Worm (Caenorhabditis elegans): ENCODE results near the gene math-6.

math-6 gene

DNA sequence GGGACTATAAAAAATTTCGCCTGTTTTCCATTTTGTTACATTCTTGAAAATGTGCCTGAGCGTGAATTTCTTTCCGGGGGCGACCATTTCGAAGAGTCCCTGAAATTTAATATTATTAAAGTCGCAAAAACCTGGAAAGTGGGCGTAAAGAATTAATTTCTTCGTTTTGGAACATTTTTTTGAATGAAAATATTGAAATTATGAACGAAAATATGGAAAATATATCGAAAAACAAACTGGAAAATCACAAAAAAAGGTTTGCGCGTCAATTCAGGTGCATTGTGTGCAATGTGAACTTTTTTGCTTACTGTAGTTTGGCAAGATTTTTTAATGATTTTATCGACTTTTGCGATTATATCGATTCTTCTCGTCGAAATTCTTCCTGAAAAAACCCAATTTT, 36.5 kb upstream of the math-6 start, which contains the start of gene bath-7:
TSS of gene bath-7 (minus strand) at position 101 of the 400 bp plus-strand sequence.
- TF ChIP-seq F37B4.10 (GFP tag; IDR thresholded peaks at IDR 0.05) (no peak), lsl-1 (GFP tag; optimal IDR thresholded peaks at IDR 0.05) (peak; percentile 52)

DNA sequence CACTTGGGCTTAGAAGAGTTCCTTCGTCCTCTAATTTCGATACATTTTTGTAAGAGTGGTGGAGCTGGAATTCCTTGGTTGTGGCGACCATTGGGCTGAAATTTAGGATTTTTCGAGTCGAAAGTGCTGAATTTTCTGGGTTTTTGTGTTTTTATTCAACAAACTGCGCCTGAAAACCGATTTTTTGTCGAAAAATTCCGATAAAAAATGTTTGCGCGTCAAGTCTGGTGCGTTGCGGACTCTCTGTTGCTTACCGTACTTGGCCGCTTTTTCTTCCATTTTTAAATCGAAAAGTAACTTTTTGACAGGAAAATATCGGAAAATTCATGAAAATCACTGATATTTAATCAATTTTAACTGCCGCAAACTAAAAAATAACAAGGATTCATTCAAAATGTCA, 33.3 kb upstream of the math-6 start, which contains the start of gene bath-4:
TSS of gene bath-4 (minus strand) at position 101 of the 400 bp plus-strand sequence.
- TF ChIP-seq efl-1 (GFP tag; optimal IDR thresholded peaks at IDR 0.05): no peak
- TF ChIP-seq nhr-27 (tag; optimal IDR thresholded peaks at IDR 0.05): no peak
- no peak for TF ChIP-seq F52B5.7 (tag; optimal IDR thresholded peaks at IDR 0.05)
- no peak for TF ChIP-seq unc-130 (GFP tag; optimal IDR thresholded peaks at IDR 0.05)
- peak; percentile 33 for TF ChIP-seq lsl-1 (GFP tag; optimal IDR thresholded peaks at IDR 0.05)
- TF ChIP-seq snpc-3.4 (tag; optimal IDR thresholded peaks at IDR 0.05): no peak

DNA sequence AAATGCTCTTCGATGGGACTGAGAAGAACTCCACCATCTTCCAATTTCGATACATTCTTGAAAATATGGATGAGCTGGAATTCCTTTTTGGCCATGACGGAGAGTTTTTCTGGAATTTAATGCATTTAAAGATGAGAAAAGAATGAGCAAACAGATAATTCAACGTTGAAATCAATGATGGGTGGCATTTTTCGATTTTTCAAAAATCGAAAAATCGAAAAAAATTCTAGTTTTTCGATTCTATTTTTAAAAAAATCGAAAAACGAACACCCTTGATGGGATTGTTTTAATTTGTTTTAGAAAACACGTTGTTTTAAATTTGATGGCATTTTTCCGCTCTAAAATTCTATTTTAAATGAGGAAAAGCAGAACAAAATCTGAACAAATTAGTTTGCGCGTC, 28.2 kb upstream of the math-6 start, which contains the start of gene math-31:
TSS of gene math-31 (minus strand) at position 101 of the 400 bp plus-strand sequence.
- TF ChIP-seq F22D6.2 (tag; optimal IDR thresholded peaks at IDR 0.05) (no peak), fkh-3 (tag; optimal IDR thresholded peaks at IDR 0.05) (no peak), die-1 (tag; optimal IDR thresholded peaks at IDR 0.05) (no peak), F39B2.1 (GFP tag; IDR thresholded peaks at IDR 0.05) (no peak), ztf-18 (tag; optimal IDR thresholded peaks at IDR 0.05) (no peak), D2030.7 (GFP tag; IDR thresholded peaks at IDR 0.05) (no peak), sea-2 (GFP tag; IDR thresholded peaks at IDR 0.05) (no peak), ama-1 (optimal IDR thresholded peaks at IDR 0.05) (no peak), ama-1 (GFP tag; optimal IDR thresholded peaks at IDR 0.05) (no peak), sdz-38 (tag; optimal IDR thresholded peaks at IDR 0.05) (no peak), hrde-1 (tag; optimal IDR thresholded peaks at IDR 0.05; ENCODE audit: borderline replicate concordance) (no peak), lin-54 (GFP tag; optimal IDR thresholded peaks at IDR 0.05) (no peak), F10E7.11 (tag; optimal IDR thresholded peaks at IDR 0.05) (no peak), zim-3 (tag; optimal IDR thresholded peaks at IDR 0.05) (no peak), ztf-6 (GFP tag; IDR thresholded peaks at IDR 0.05) (no peak), rcor-1 (GFP tag; IDR thresholded peaks at IDR 0.05) (no peak)

DNA sequence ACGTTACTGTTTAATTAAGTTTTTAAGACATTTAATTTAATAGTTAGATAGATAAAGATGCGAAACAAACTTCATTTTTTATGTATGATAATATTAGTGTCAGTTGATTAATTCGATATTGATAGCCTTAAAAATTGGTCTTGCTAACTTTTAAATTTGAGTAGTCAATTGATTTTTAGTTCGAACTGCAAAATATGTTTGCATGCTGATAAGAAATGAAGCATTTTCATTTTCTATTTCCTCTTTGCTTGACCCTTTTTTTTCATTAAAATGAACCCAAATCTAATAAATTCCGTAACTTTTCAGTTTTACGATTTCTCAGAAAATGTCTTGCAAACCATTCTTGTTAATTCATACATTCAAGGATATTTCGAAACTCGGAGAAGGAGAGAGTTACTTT, 20.6 kb upstream of the math-6 start, which contains the start of gene math-22:
TSS of gene math-22 (plus strand) at position 301 of the 400 bp plus-strand sequence.
- peak; percentile 3 for TF ChIP-seq nhr-80 (tag; optimal IDR thresholded peaks at IDR 0.05)
- no peak for TF ChIP-seq madf-10 (tag; optimal IDR thresholded peaks at IDR 0.05)

DNA sequence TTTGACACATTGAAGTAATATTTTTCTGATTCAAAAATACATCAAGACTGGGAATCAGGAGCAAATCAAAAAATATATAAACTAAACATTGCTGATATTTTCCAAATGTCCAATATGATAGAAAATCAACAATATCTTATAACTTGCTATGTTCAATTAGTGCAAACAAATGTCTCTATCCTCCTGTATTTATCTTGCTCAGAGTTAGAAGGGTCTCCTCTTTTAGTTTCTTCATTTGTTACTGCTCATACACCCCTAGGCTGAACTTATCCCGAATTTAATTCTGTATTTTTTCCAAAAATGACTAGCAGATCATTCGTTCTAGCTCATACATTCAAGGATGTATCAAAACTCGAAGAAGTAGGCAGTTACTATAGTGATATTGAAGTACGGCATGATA, 17.4 kb upstream of the math-6 start, which contains the start of gene math-23:
TSS of gene math-23 (plus strand) at position 301 of the 400 bp plus-strand sequence.
- no peak for TF ChIP-seq zfh-2 (GFP tag; conservative IDR thresholded peaks at IDR 0.05)
- no peak for TF ChIP-seq D2030.7 (GFP tag; IDR thresholded peaks at IDR 0.05)
- no peak for TF ChIP-seq Y67H2A.10 (GFP tag; conservative IDR thresholded peaks at IDR 0.05)
- no peak for TF ChIP-seq sea-2 (GFP tag; IDR thresholded peaks at IDR 0.05)
- TF ChIP-seq gei-17 (GFP tag; optimal IDR thresholded peaks at IDR 0.05): no peak

DNA sequence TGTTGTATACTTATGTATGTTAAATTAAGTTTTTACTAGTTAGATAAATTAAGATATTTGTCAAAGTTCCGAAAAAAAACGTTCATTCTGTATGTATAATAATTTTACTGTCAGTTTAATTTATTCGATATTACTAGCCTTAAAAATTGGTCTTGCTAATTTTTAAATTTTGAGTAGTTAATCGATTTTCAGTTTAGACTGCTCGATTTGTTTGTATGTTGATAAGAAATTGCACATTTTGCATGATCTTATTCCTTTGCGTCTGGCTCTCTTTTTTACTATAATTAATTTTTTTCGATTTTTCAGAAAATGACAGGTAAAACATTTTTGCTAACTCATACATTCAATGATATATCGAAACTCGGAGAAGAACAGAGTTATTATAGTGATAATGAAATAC, 15.4 kb upstream of the math-6 start, which contains the start of gene math-24:
TSS of gene math-24 (plus strand) at position 301 of the 400 bp plus-strand sequence.
- TF ChIP-seq somi-1 (GFP tag; optimal IDR thresholded peaks at IDR 0.05) (no peak), snpc-1.1 (tag; optimal IDR thresholded peaks at IDR 0.05; ENCODE audit: insufficient read depth) (no peak), sdz-38 (tag; optimal IDR thresholded peaks at IDR 0.05) (no peak), ztf-3 (GFP tag; optimal IDR thresholded peaks at IDR 0.05) (no peak), ets-4 (GFP tag; optimal IDR thresholded peaks at IDR 0.05) (no peak), nfyb-1 (GFP tag; IDR thresholded peaks at IDR 0.05) (no peak), F10E7.11 (tag; optimal IDR thresholded peaks at IDR 0.05) (no peak), sea-2 (GFP tag; IDR thresholded peaks at IDR 0.05) (no peak), F52B5.7 (tag; optimal IDR thresholded peaks at IDR 0.05) (no peak), nfya-2 (GFP tag; IDR thresholded peaks at IDR 0.05) (no peak), bed-1 (GFP tag; IDR thresholded peaks at IDR 0.05) (no peak), tbp1 (GFP tag; optimal IDR thresholded peaks at IDR 0.05) (no peak), snpc-3.4 (tag; optimal IDR thresholded peaks at IDR 0.05) (no peak), ama-1 (optimal IDR thresholded peaks at IDR 0.05) (no peak), ama-1 (GFP tag; optimal IDR thresholded peaks at IDR 0.05) (no peak), K11D2.4 (GFP tag; IDR thresholded peaks at IDR 0.05) (no peak)
